Worm (Caenorhabditis elegans): ENCODE measurements around the gene T08A9.13.
A peak's percentile ranks its signal among the peaks of the same experiment; 100 is the strongest.

Gene T08A9.13

DNA sequence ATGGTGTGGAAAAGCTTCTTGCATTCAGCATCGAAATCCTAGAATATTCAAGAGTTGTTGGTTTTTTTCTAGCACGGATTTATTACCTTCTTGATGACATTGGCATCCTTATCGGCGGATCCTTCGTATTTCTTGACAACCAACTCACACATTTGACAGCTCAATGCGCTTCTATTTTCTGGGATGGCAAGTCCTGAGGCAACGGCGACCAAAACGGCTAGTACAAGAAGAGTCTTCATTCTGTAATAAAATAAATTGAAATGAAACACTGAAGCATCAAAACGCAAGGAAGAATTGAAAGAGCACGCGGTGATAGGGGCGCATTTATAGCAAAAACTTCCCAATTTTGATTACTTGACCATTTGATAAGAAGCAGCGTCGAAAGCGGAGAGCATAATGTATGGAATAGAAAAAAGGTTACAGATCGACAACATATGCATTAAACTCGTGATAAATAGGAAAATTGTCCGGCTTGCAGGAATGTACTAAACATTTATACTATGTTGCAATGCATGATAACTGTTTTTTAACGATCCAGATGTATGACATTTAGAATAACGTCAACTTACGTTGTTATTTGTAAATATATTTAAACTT lies 2.0 kb downstream of the T08A9.13 start, which contains the start of gene spp-5 (continued):
- TF ChIP-seq sdz-12 (GFP tag; optimal IDR thresholded peaks at IDR 0.05) (no peak), T20F7.1 (GFP tag; optimal IDR thresholded peaks at IDR 0.05) (peak; percentile 55), mdt-29 (GFP tag; IDR thresholded peaks at IDR 0.05) (no peak), ceh-20 (GFP tag; IDR thresholded peaks at IDR 0.05) (no peak), fkh-10 (GFP tag; optimal IDR thresholded peaks at IDR 0.05) (no peak), hif-1 (tag; optimal IDR thresholded peaks at IDR 0.05) (no peak), lir-3 (tag; optimal IDR thresholded peaks at IDR 0.05) (no peak), hlh-30 (tag; optimal IDR thresholded peaks at IDR 0.05; ENCODE audit: insufficient read depth) (peak; percentile 53), snpc-4 (tag; optimal IDR thresholded peaks at IDR 0.05) (no peak), skn-1 (tag; optimal IDR thresholded peaks at IDR 0.05) (no peak), fos-1 (tag; optimal IDR thresholded peaks at IDR 0.05) (no peak), saeg-2 (GFP tag; IDR thresholded peaks at IDR 0.05) (no peak), ceh-32 (tag; optimal IDR thresholded peaks at IDR 0.05; ENCODE audit: poor library complexity) (no peak), aly-2 (tag; optimal IDR thresholded peaks at IDR 0.05) (no peak), nhr-77 (tag; optimal IDR thresholded peaks at IDR 0.05) (peak; percentile 92), mes-2 (tag; optimal IDR thresholded peaks at IDR 0.05; ENCODE audit: poor library complexity, severe bottlenecking) (peak; percentile 32), tra-1 (GFP tag; IDR thresholded peaks at IDR 0.05) (peak; percentile 83), hlh-11 (tag; optimal IDR thresholded peaks at IDR 0.05) (peak; percentile 86), ceh-62 (tag; optimal IDR thresholded peaks at IDR 0.05) (no peak), dmd-6 (GFP tag; IDR thresholded peaks at IDR 0.05) (peak; percentile 90), dve-1 (tag; optimal IDR thresholded peaks at IDR 0.05; ENCODE audit: insufficient read depth) (peak; percentile 76), cey-2 (tag; optimal IDR thresholded peaks at IDR 0.05; ENCODE audit: borderline replicate concordance, insufficient read depth) (no peak), Y5F2A.4 (GFP tag; optimal IDR thresholded peaks at IDR 0.05) (no peak), lin-39 (tag; optimal IDR thresholded peaks at IDR 0.05) (no peak), pha-4 (GFP tag; IDR thresholded peaks at IDR 0.05) (no peak), pha-4 (tag; optimal IDR thresholded peaks at IDR 0.05) (no peak), mep-1 (tag; optimal IDR thresholded peaks at IDR 0.05) (peak; percentile 19), pqm-1 (tag; optimal IDR thresholded peaks at IDR 0.05) (peak; percentile 86)

DNA sequence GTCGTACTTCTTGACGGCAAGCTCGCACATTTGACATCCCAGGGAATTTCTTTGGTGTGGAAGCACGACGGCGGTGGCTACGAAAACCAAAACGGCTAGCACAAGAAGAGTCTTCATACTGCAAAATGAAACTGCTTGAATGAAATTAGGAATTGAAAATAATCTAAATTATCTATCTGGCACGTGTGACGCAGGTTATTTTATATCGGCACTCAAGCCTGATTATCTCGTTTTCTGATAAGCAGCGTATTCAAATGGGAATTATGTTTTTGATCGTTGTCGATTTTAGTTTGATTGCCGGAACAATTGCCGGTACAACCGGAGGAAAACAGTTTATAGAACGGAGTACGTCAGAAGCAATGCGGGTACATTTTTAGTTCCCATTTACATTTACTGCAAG lies 3.6 kb downstream of the T08A9.13 start, which contains the start of gene spp-4:
Gene spp-4, minus strand, starts transcription at position 118 of the 400 bp plus-strand sequence.
- peak; percentile 3 for TF ChIP-seq hlh-11 (tag; optimal IDR thresholded peaks at IDR 0.05)
- peak; percentile 62 for TF ChIP-seq dmd-6 (GFP tag; IDR thresholded peaks at IDR 0.05)
- TF ChIP-seq Y5F2A.4 (GFP tag; optimal IDR thresholded peaks at IDR 0.05) = no peak
- TF ChIP-seq daf-16 (GFP tag; optimal IDR thresholded peaks at IDR 0.05) = no peak
- peak; percentile 78 for TF ChIP-seq daf-16 (tag; optimal IDR thresholded peaks at IDR 0.05)

DNA sequence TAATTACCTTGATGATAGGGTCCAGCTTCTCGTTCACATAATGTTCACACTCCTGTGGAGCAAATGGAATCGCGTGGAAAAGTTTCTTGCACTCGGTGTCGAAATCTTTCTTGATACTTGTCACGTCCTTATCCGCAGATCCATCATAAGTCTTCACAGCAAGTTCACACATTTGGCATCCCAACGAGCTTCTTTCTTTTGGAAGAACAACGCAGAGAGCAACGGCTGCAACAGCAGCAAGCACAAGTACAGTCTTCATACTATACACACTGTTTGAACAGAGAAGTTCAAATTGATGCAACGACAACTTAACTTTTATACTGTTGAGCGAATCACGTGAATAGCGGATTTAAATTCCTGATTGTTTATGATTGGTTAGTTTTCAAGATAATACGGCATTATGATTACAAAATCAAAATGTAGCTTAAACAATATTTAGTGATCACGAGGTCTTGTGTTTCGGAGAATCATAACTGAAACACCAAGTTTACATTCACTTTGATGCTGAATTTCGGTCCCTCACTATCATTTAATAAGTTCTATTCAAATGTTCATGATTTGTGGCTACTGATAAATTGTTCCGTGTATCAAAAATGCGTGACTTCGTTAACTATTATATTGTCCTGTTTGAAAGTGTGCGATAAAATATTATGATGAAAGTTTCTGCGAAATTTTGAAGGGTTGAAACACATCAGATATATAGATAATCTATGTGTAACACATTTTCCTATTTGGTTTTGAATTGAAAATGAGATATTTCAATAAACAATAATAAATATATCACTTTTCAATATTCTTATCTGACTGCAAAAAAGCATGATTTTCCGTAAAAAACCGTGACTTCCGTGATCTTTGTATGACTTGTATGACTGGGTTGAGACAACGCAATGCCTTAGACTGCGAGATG lies 5.5 kb downstream of the T08A9.13 start, which contains the start of the genes spp-2 and spp-6:
Gene spp-2, minus strand, starts transcription at position 334 of the 907 bp plus-strand sequence.
Gene spp-6, plus strand, starts transcription at position 857 of the 907 bp plus-strand sequence.
- TF ChIP-seq daf-8 (GFP tag; IDR thresholded peaks at IDR 0.05) (no peak), Y105C5A.15 (GFP tag; IDR thresholded peaks at IDR 0.05) (no peak), hlh-11 (tag; optimal IDR thresholded peaks at IDR 0.05) (peak; percentile 65), nhr-102 (tag; optimal IDR thresholded peaks at IDR 0.05) (peak; percentile 10), zfp-3 (GFP tag; conservative IDR thresholded peaks at IDR 0.05) (no peak), nhr-28 (tag; optimal IDR thresholded peaks at IDR 0.05) (peak; percentile 38), nhr-77 (tag; optimal IDR thresholded peaks at IDR 0.05) (peak; percentile 0), saeg-2 (GFP tag; IDR thresholded peaks at IDR 0.05) (peak; percentile 75; the same call in 1 of the 2 replicates), pqm-1 (tag; optimal IDR thresholded peaks at IDR 0.05) (peak; percentile 96), mdt-29 (GFP tag; IDR thresholded peaks at IDR 0.05) (peak; percentile 21; the same call in 1 of the 2 replicates), tra-1 (GFP tag; IDR thresholded peaks at IDR 0.05) (no peak), unc-62 (GFP tag; optimal IDR thresholded peaks at IDR 0.05 in 1 of 2) (peak in 1 of 2 experiments; percentile 88), unc-62 (tag; optimal IDR thresholded peaks at IDR 0.05) (no peak), ZK546.5 (tag; optimal IDR thresholded peaks at IDR 0.05) (no peak), gei-8 (GFP tag; optimal IDR thresholded peaks at IDR 0.05) (no peak), F49E8.2 (tag; optimal IDR thresholded peaks at IDR 0.05; ENCODE audit: borderline replicate concordance) (no peak), daf-16 (GFP tag; optimal IDR thresholded peaks at IDR 0.05) (no peak), daf-16 (tag; optimal IDR thresholded peaks at IDR 0.05) (peak; percentile 89), dve-1 (tag; optimal IDR thresholded peaks at IDR 0.05; ENCODE audit: insufficient read depth) (peak; percentile 86), dmd-9 (GFP tag; IDR thresholded peaks at IDR 0.05) (no peak), attf-4 (tag; optimal IDR thresholded peaks at IDR 0.05) (no peak), mes-2 (tag; optimal IDR thresholded peaks at IDR 0.05; ENCODE audit: poor library complexity, severe bottlenecking) (peak; percentile 29), spr-3 (GFP tag; optimal IDR thresholded peaks at IDR 0.05) (no peak), ama-1 (optimal IDR thresholded peaks at IDR 0.05) (peak; percentile 7)
